Worm (Caenorhabditis elegans) whole organism, early embryonic: Measurements from ENCODE around the gene dhhc-13.

Experiments used
- ama-1 ChIP-seq: fragments of 150-350 bp; optimal IDR thresholded peaks from 2 replicates; lab custom pipeline; 2014
- ets-7 ChIP-seq: sonication (generic microtip); optimal IDR thresholded peaks from 2 replicates; lab custom pipeline; 2016; ENCODE audit warnings: missing genotype, missing genetic modification characterization, missing compliant biosample characterization
- flt-1 ChIP-seq: fragments of 200-800 bp; sonication (Bioruptor generic); IDR thresholded peaks from 2 replicates; pipeline ENCODE4 v1.3.6; 2022; ENCODE audit warnings: missing genetic modification characterization, missing compliant biosample characterization
- hnd-1 ChIP-seq: sonication (generic microtip); optimal IDR thresholded peaks from 2 replicates; lab custom pipeline; 2016; ENCODE audit warnings: missing genetic modification characterization, missing compliant biosample characterization

ce11 chrIV:5928957-5929356, 11.8 kb downstream of the dhhc-13 start:
- TF ChIP-seq ets-7 (tag; lab: Kevin White, UChicago), result no peak
- TF ChIP-seq flt-1 (GFP tag; lab: Robert Waterston, UW), result no peak
- TF ChIP-seq hnd-1 (tag; lab: Kevin White, UChicago), result no peak
- TF ChIP-seq ama-1 (lab: Kevin White, UChicago), result no peak
